Fruit fly (Drosophila melanogaster) whole organism, adult: ENCODE data around the gene Dtd.

Experiments used
- CG11617 ChIP-seq: fragments of 200-800 bp; sonication (Bioruptor generic); optimal IDR thresholded peaks from 2 replicates; lab custom pipeline; 2017; ENCODE audit warnings: mild to moderate bottlenecking, missing biosample characterization, missing genetic modification reagents, missing genetic modification characterization
- CG12768 ChIP-seq: fragments of 200-800 bp; sonication (Bioruptor generic); optimal IDR thresholded peaks from 2 replicates; lab custom pipeline; 2017; ENCODE audit warnings: missing biosample characterization, missing genetic modification characterization, mild to moderate bottlenecking, moderate library complexity, missing genetic modification reagents
- CG14711 ChIP-seq: fragments of 200-800 bp; sonication (Bioruptor generic); optimal IDR thresholded peaks from 2 replicates; lab custom pipeline; 2018; ENCODE audit warnings: missing biosample characterization, mild to moderate bottlenecking, missing genetic modification characterization, moderate library complexity
- CG1620 ChIP-seq: fragments of 200-800 bp; sonication (Bioruptor generic); optimal IDR thresholded peaks from 2 replicates; lab custom pipeline; 2016; ENCODE audit warnings: missing biosample characterization, missing genetic modification characterization
- CG33017 ChIP-seq: fragments of 200-800 bp; sonication (Bioruptor generic); optimal IDR thresholded peaks from 2 replicates; lab custom pipeline; 2018; ENCODE audit warnings: missing biosample characterization, mild to moderate bottlenecking, missing genetic modification characterization, moderate library complexity
- CG5204 ChIP-seq: fragments of 200-800 bp; sonication (Bioruptor generic); optimal IDR thresholded peaks from 2 replicates; lab custom pipeline; 2016; ENCODE audit warnings: missing biosample characterization, missing genetic modification characterization
- CG7045 ChIP-seq: fragments of 200-800 bp; sonication (Bioruptor generic); optimal IDR thresholded peaks from 2 replicates; lab custom pipeline; 2017; ENCODE audit warnings: missing biosample characterization, mild to moderate bottlenecking, missing genetic modification characterization
- CG7101 ChIP-seq: fragments of 200-800 bp; sonication (Bioruptor generic); optimal IDR thresholded peaks from 2 replicates; lab custom pipeline; 2018; ENCODE audit warnings: missing biosample characterization, mild to moderate bottlenecking, missing genetic modification characterization, moderate library complexity
- Clk ChIP-seq: fragments of 200-800 bp; sonication (Bioruptor generic); optimal IDR thresholded peaks from 2 replicates; lab custom pipeline; 2017; ENCODE audit warnings: missing biosample characterization, missing genetic modification characterization
- Crg-1 ChIP-seq: fragments of 200-800 bp; sonication (Bioruptor generic); optimal IDR thresholded peaks from 2 replicates; lab custom pipeline; 2016; ENCODE audit warnings: missing biosample characterization, missing genetic modification characterization
- Hr96 ChIP-seq: fragments of 200-800 bp; sonication (Bioruptor generic); optimal IDR thresholded peaks from 2 replicates; lab custom pipeline; 2016; ENCODE audit warnings: missing biosample characterization, missing genetic modification characterization
- Mnt ChIP-seq: fragments of 200-800 bp; sonication (Bioruptor generic); optimal IDR thresholded peaks from 2 replicates; lab custom pipeline; 2016; ENCODE audit warnings: missing biosample characterization, mild to moderate bottlenecking, missing genetic modification characterization
- bab1 ChIP-seq: fragments of 200-800 bp; sonication (Bioruptor generic); optimal IDR thresholded peaks from 3 replicates; lab custom pipeline; 2019; ENCODE audit warnings: missing biosample characterization, mild to moderate bottlenecking, missing genetic modification characterization, moderate library complexity
- cic ChIP-seq: fragments of 200-800 bp; sonication (Bioruptor generic); optimal IDR thresholded peaks from 2 replicates; lab custom pipeline; 2017; ENCODE audit warnings: missing biosample characterization, mild to moderate bottlenecking, missing genetic modification characterization, moderate library complexity
- cnc ChIP-seq, 2 experiments: fragments of >200 bp; optimal IDR thresholded peaks; 2 replicates each; lab custom pipeline; 2017
- kay ChIP-seq: fragments of 200-800 bp; sonication (Bioruptor generic); peaks from one replicate; lab custom pipeline; 2016; ENCODE audit warnings: missing biosample characterization, missing genetic modification characterization, borderline replicate concordance
- ovo ChIP-seq: fragments of 200-800 bp; sonication (Bioruptor generic); optimal IDR thresholded peaks from 2 replicates; lab custom pipeline; 2016; ENCODE audit warnings: missing biosample characterization, missing genetic modification characterization
- pad ChIP-seq: fragments of 200-800 bp; sonication (Bioruptor generic); optimal IDR thresholded peaks from 3 replicates; lab custom pipeline; 2017; ENCODE audit warnings: missing biosample characterization, missing genetic modification characterization, mild to moderate bottlenecking, moderate library complexity, missing genetic modification reagents
- tj ChIP-seq: fragments of 200-800 bp; sonication (Bioruptor generic); optimal IDR thresholded peaks from 3 replicates; lab custom pipeline; 2017; ENCODE audit warnings: missing biosample characterization, mild to moderate bottlenecking, missing genetic modification characterization, moderate library complexity
- toe ChIP-seq: fragments of 200-800 bp; sonication (Bioruptor generic); optimal IDR thresholded peaks from 2 replicates; lab custom pipeline; 2016; ENCODE audit warnings: missing biosample characterization, missing genetic modification characterization

The Dtd gene

dm6 chr3R:11409667-11410137, 20.2 kb upstream of the Dtd start, which contains the start of the genes mgr and Irbp:
TSS of gene mgr (minus strand) at chr3R:11409875.
TSS of gene Irbp (plus strand) at chr3R:11410047.
- peak; percentile 87 for TF ChIP-seq CG12768 (GFP tag; lab: Kevin White, UChicago)
- peak; percentile 76 for TF ChIP-seq pad (GFP tag; lab: Kevin White, UChicago)
- peak; percentile 91 for TF ChIP-seq CG33017
- TF ChIP-seq CG11617 (GFP tag; lab: Kevin White, UChicago), result peak; percentile 91
- peak; percentile 93 for TF ChIP-seq CG14711 (tag; lab: Kevin White, UChicago)
- peak; percentile 64 for TF ChIP-seq Clk (GFP tag; lab: Kevin White, UChicago)
- TF ChIP-seq cic (GFP tag; lab: Kevin White, UChicago), result peak; percentile 4
- peak; percentile 58 for TF ChIP-seq CG1620
- peak; percentile 59 for TF ChIP-seq toe
- TF ChIP-seq cnc (optimal IDR thresholded peaks at IDR 0.05; lab: Kevin White, UChicago), result no peak
- peak; percentile 95 for TF ChIP-seq bab1 (GFP tag; lab: Kevin White, UChicago)
- TF ChIP-seq CG7045, result peak; percentile 92
- peak; percentile 79 for TF ChIP-seq Crg-1
- TF ChIP-seq tj (GFP tag; lab: Kevin White, UChicago), result peak; percentile 66
- peak; percentile 71 for TF ChIP-seq ovo (GFP tag; lab: Kevin White, UChicago)
- TF ChIP-seq CG5204, result peak; percentile 55
- peak; percentile 76 for TF ChIP-seq kay (GFP tag; lab: Kevin White, UChicago)
- peak; percentile 96 for TF ChIP-seq CG7101 (tag; lab: Kevin White, UChicago)
- peak; percentile 9 for TF ChIP-seq Hr96
- peak; percentile 73 for TF ChIP-seq Mnt

dm6 chr3R:11412371-11412770, 17.5 kb upstream of the Dtd start, which contains the start of gene Ipo9:
TSS of gene Ipo9 (plus strand) at chr3R:11412522.
- peak; percentile 1 for TF ChIP-seq cic (GFP tag; lab: Kevin White, UChicago)
- no peak for TF ChIP-seq ovo (GFP tag; lab: Kevin White, UChicago)
- TF ChIP-seq Mnt, result peak; percentile 76
- TF ChIP-seq kay (GFP tag; lab: Kevin White, UChicago), result peak; percentile 70
- TF ChIP-seq CG1620, result no peak
- TF ChIP-seq bab1 (GFP tag; lab: Kevin White, UChicago), result peak; percentile 19
- peak; percentile 18 for TF ChIP-seq Crg-1
- TF ChIP-seq CG7101 (tag; lab: Kevin White, UChicago), result peak; percentile 40

- TF ChIP-seq CG7045, result no peak
- TF ChIP-seq CG7101 (tag; lab: Kevin White, UChicago), result no peak
- TF ChIP-seq CG12768 (GFP tag; lab: Kevin White, UChicago), result peak; percentile 2
These were observed 11.3 kb upstream of the Dtd start, which contains the start of the genes bumpel and CG45676 for dm6 chr3R:11418568-11418967. TSS of gene bumpel (minus strand) at chr3R:11418668. TSS of gene CG45676 (plus strand) at chr3R:11418885.

dm6 chr3R:11421643-11422122, 8.2 kb upstream of the Dtd start, which contains the start of the genes ninaG and Sptz:
TSS of gene ninaG (minus strand) at chr3R:11421693.
TSS of gene Sptz (plus strand) at chr3R:11422092.
- peak; percentile 87 for TF ChIP-seq CG7045
- peak; percentile 84 for TF ChIP-seq Crg-1
- TF ChIP-seq CG33017, result peak; percentile 76
- peak; percentile 86 for TF ChIP-seq CG11617 (GFP tag; lab: Kevin White, UChicago)
- no peak for TF ChIP-seq cic (GFP tag; lab: Kevin White, UChicago)
- peak; percentile 76 for TF ChIP-seq ovo (GFP tag; lab: Kevin White, UChicago)
- peak; percentile 89 for TF ChIP-seq toe
- peak; percentile 88 for TF ChIP-seq CG12768 (GFP tag; lab: Kevin White, UChicago)
- no peak for TF ChIP-seq cnc (optimal IDR thresholded peaks at IDR 0.05; lab: Kevin White, UChicago)
- no peak for TF ChIP-seq kay (GFP tag; lab: Kevin White, UChicago)
- peak; percentile 90 for TF ChIP-seq Hr96
- peak; percentile 82 for TF ChIP-seq CG14711 (tag; lab: Kevin White, UChicago)
- peak; percentile 59 for TF ChIP-seq tj (GFP tag; lab: Kevin White, UChicago)
- peak; percentile 87 for TF ChIP-seq CG5204
- peak; percentile 73 for TF ChIP-seq pad (GFP tag; lab: Kevin White, UChicago)
- TF ChIP-seq Clk (GFP tag; lab: Kevin White, UChicago), result peak; percentile 73
- peak; percentile 95 for TF ChIP-seq CG1620
- peak; percentile 87 for TF ChIP-seq CG7101 (tag; lab: Kevin White, UChicago)
- peak; percentile 81 for TF ChIP-seq Mnt
- TF ChIP-seq bab1 (GFP tag; lab: Kevin White, UChicago), result peak; percentile 88

- no peak for TF ChIP-seq Crg-1
- no peak for TF ChIP-seq CG11617 (GFP tag; lab: Kevin White, UChicago)
- TF ChIP-seq cic (GFP tag; lab: Kevin White, UChicago), result no peak
- TF ChIP-seq kay (GFP tag; lab: Kevin White, UChicago), result no peak
- no peak for TF ChIP-seq CG12768 (GFP tag; lab: Kevin White, UChicago)
- TF ChIP-seq CG7045, result no peak
- TF ChIP-seq toe, result no peak
- TF ChIP-seq cnc (optimal IDR thresholded peaks at IDR 0.05; lab: Kevin White, UChicago), result no peak
- no peak for TF ChIP-seq CG33017
- no peak for TF ChIP-seq Clk (GFP tag; lab: Kevin White, UChicago)
- no peak for TF ChIP-seq CG1620
- TF ChIP-seq ovo (GFP tag; lab: Kevin White, UChicago), result no peak
- TF ChIP-seq Mnt, result no peak
- TF ChIP-seq CG5204, result no peak
- no peak for TF ChIP-seq tj (GFP tag; lab: Kevin White, UChicago)
- TF ChIP-seq CG14711 (tag; lab: Kevin White, UChicago), result no peak
- no peak for TF ChIP-seq pad (GFP tag; lab: Kevin White, UChicago)
These were observed 446 bp downstream of the Dtd start for dm6 chr3R:11430307-11430706.

- TF ChIP-seq CG11617 (GFP tag; lab: Kevin White, UChicago), result peak; percentile 69
- no peak for TF ChIP-seq CG12768 (GFP tag; lab: Kevin White, UChicago)
- TF ChIP-seq Mnt, result peak; percentile 99
- TF ChIP-seq tj (GFP tag; lab: Kevin White, UChicago), result peak; percentile 11
- TF ChIP-seq bab1 (GFP tag; lab: Kevin White, UChicago), result peak; percentile 36
These were observed 1.6 kb downstream of the Dtd start, which contains the start of the genes RpL24-like and CG5276 for dm6 chr3R:11431395-11431977. TSS of gene RpL24-like (minus strand) at chr3R:11431582. TSS of gene CG5276 (plus strand) at chr3R:11431738.
